Worm (Caenorhabditis elegans) whole organism, early embryonic: Measurements from ENCODE around the gene C05G5.7.
A peak's percentile ranks its signal among the peaks of the same experiment; 100 is the strongest.

ENCODE experiments used
- B0310.2 ChIP-seq: sonication (generic microtip); optimal IDR thresholded peaks from 2 replicates; lab custom pipeline; 2016; ENCODE audit warnings: mild to moderate bottlenecking, missing genetic modification characterization, missing compliant biosample characterization
- F13C5.2 ChIP-seq: sonication (generic microtip); optimal IDR thresholded peaks from 2 replicates; lab custom pipeline; 2017; ENCODE audit warnings: mild to moderate bottlenecking, missing genetic modification characterization, inconsistent platforms, missing compliant biosample characterization
- aly-1 ChIP-seq: sonication (generic microtip); optimal IDR thresholded peaks from 2 replicates; lab custom pipeline; 2016; ENCODE audit warnings: missing genetic modification characterization, missing compliant biosample characterization
- ama-1 ChIP-seq: fragments of 150-350 bp; optimal IDR thresholded peaks from 2 replicates; lab custom pipeline; 2014
- ceh-13 ChIP-seq: fragments of 200-800 bp; sonication (Bioruptor generic); optimal IDR thresholded peaks from 2 replicates; lab custom pipeline; 2018; ENCODE audit warnings: mild to moderate bottlenecking, missing genetic modification characterization, missing compliant biosample characterization
- ceh-36 ChIP-seq: sonication (generic microtip); optimal IDR thresholded peaks from 2 replicates; lab custom pipeline; 2016; ENCODE audit warnings: missing genetic modification characterization, inconsistent platforms, missing compliant biosample characterization
- ets-7 ChIP-seq: sonication (generic microtip); optimal IDR thresholded peaks from 2 replicates; lab custom pipeline; 2016; ENCODE audit warnings: missing genotype, missing genetic modification characterization, missing compliant biosample characterization
- flt-1 ChIP-seq: fragments of 200-800 bp; sonication (Bioruptor generic); IDR thresholded peaks from 2 replicates; pipeline ENCODE4 v1.3.6; 2022; ENCODE audit warnings: missing genetic modification characterization, missing compliant biosample characterization
- hmbx-1 ChIP-seq: sonication (generic microtip); optimal IDR thresholded peaks from 2 replicates; lab custom pipeline; 2016; ENCODE audit warnings: mild to moderate bottlenecking, missing genetic modification characterization, missing compliant biosample characterization
- hmg-4 ChIP-seq: fragments of 200-800 bp; sonication (Bioruptor generic); optimal IDR thresholded peaks from 2 replicates; lab custom pipeline; 2018; ENCODE audit warnings: mild to moderate bottlenecking, missing genetic modification characterization, missing compliant biosample characterization
- hnd-1 ChIP-seq: sonication (generic microtip); optimal IDR thresholded peaks from 2 replicates; lab custom pipeline; 2016; ENCODE audit warnings: missing genetic modification characterization, missing compliant biosample characterization
- pes-1 ChIP-seq: fragments of 200-800 bp; sonication (Bioruptor generic); IDR thresholded peaks from 2 replicates; pipeline ENCODE4 v1.3.6; 2022; ENCODE audit warnings: missing genetic modification reagents, missing genetic modification characterization, missing compliant biosample characterization
- scrt-1 ChIP-seq: fragments of 200-800 bp; sonication (Bioruptor generic); IDR thresholded peaks from 2 replicates; pipeline ENCODE4 v1.3.6; 2022; ENCODE audit warnings: missing genetic modification characterization, missing compliant biosample characterization
- sea-1 ChIP-seq: fragments of 200-800 bp; sonication (Bioruptor generic); conservative IDR thresholded peaks from 2 replicates; pipeline ENCODE4 v1.3.6; 2022; ENCODE audit warnings: missing genetic modification characterization, missing compliant biosample characterization
- tbx-11 ChIP-seq: fragments of 200-800 bp; sonication (Bioruptor generic); IDR thresholded peaks from 2 replicates; pipeline ENCODE4 v1.3.6; 2022; ENCODE audit warnings: missing genetic modification characterization, missing compliant biosample characterization
- tbx-37 ChIP-seq: fragments of 200-800 bp; sonication (Bioruptor generic); conservative IDR thresholded peaks from 2 replicates; pipeline ENCODE4 v1.3.6; 2022; ENCODE audit warnings: missing genetic modification reagents, missing genetic modification characterization, missing compliant biosample characterization
- tra-4 ChIP-seq: sonication (generic microtip); optimal IDR thresholded peaks from 2 replicates; lab custom pipeline; 2017; ENCODE audit warnings: missing genetic modification characterization, missing compliant biosample characterization

C05G5.7 gene

ce11 chrX:14721098-14721497 lies 22.5 kb downstream of the C05G5.7 start, which contains the start of gene F33C8.2:
F33C8.2 (plus strand) TSS chrX:14721398.
- TF ChIP-seq aly-1 (no peak), ets-7 (tag; lab: Kevin White, UChicago) (no peak), sea-1 (GFP tag; lab: Robert Waterston, UW) (no peak), tbx-11 (no peak), ceh-13 (GFP tag; lab: Kevin White, UChicago) (no peak), F13C5.2 (tag; lab: Kevin White, UChicago) (no peak), tbx-37 (GFP tag; lab: Robert Waterston, UW) (no peak), pes-1 (GFP tag; lab: Robert Waterston, UW) (no peak), tra-4 (tag; lab: Kevin White, UChicago) (no peak), hnd-1 (tag; lab: Kevin White, UChicago) (no peak), scrt-1 (GFP tag; lab: Robert Waterston, UW) (no peak), B0310.2 (tag; lab: Kevin White, UChicago) (no peak), flt-1 (no peak), hmg-4 (no peak), ceh-36 (no peak), ama-1 (lab: Kevin White, UChicago) (no peak)

- TF ChIP-seq scrt-1 (GFP tag; lab: Robert Waterston, UW): no peak
- TF ChIP-seq flt-1: no peak
- TF ChIP-seq tbx-37 (GFP tag; lab: Robert Waterston, UW): no peak
Observed at ce11 chrX:14717782-14718181, 25.8 kb downstream of the C05G5.7 start.

ce11 chrX:14715459-14715858 lies 28.1 kb downstream of the C05G5.7 start:
- TF ChIP-seq flt-1 (no peak), tra-4 (tag; lab: Kevin White, UChicago) (no peak), pes-1 (GFP tag; lab: Robert Waterston, UW) (no peak), tbx-37 (GFP tag; lab: Robert Waterston, UW) (no peak), hmg-4 (no peak), F13C5.2 (tag; lab: Kevin White, UChicago) (no peak), hnd-1 (tag; lab: Kevin White, UChicago) (no peak), aly-1 (no peak), hmbx-1 (tag; lab: Kevin White, UChicago) (no peak), ceh-36 (no peak), B0310.2 (tag; lab: Kevin White, UChicago) (no peak), tbx-11 (no peak), sea-1 (GFP tag; lab: Robert Waterston, UW) (no peak), ets-7 (tag; lab: Kevin White, UChicago) (no peak), ama-1 (lab: Kevin White, UChicago) (no peak), scrt-1 (GFP tag; lab: Robert Waterston, UW) (no peak), ceh-13 (GFP tag; lab: Kevin White, UChicago) (no peak)

- TF ChIP-seq ets-7 (tag; lab: Kevin White, UChicago): no peak
Observed at ce11 chrX:14711168-14711629, 32.4 kb downstream of the C05G5.7 start, which contains the start of gene atrn-1. atrn-1 (plus strand) TSS chrX:14711579.

- TF ChIP-seq hmbx-1 (tag; lab: Kevin White, UChicago) (no peak), tra-4 (tag; lab: Kevin White, UChicago) (no peak), ama-1 (lab: Kevin White, UChicago) (no peak), pes-1 (GFP tag; lab: Robert Waterston, UW) (no peak), flt-1 (no peak), F13C5.2 (tag; lab: Kevin White, UChicago) (no peak), ceh-13 (GFP tag; lab: Kevin White, UChicago) (no peak), ceh-36 (no peak)
Observed at ce11 chrX:14709591-14709990, 34.0 kb downstream of the C05G5.7 start.

ce11 chrX:14708176-14708642 lies 35.4 kb downstream of the C05G5.7 start:
- TF ChIP-seq hmbx-1 (tag; lab: Kevin White, UChicago) (no peak), sea-1 (GFP tag; lab: Robert Waterston, UW) (peak; percentile 8; the same call in 1 of the 2 replicates), scrt-1 (GFP tag; lab: Robert Waterston, UW) (0 out of 2 replicates have a peak, but pooled peaks have one; percentile 35), pes-1 (GFP tag; lab: Robert Waterston, UW) (peak; percentile 56; the same call in 1 of the 2 replicates), F13C5.2 (tag; lab: Kevin White, UChicago) (peak; percentile 84), flt-1 (no peak), hmg-4 (peak; percentile 83), B0310.2 (tag; lab: Kevin White, UChicago) (peak; percentile 29), tbx-11 (no peak), tra-4 (tag; lab: Kevin White, UChicago) (no peak), aly-1 (peak; percentile 4)

- TF ChIP-seq ets-7 (tag; lab: Kevin White, UChicago) (no peak), pes-1 (GFP tag; lab: Robert Waterston, UW) (no peak), hmg-4 (no peak), F13C5.2 (tag; lab: Kevin White, UChicago) (no peak), B0310.2 (tag; lab: Kevin White, UChicago) (no peak), scrt-1 (GFP tag; lab: Robert Waterston, UW) (no peak), ceh-13 (GFP tag; lab: Kevin White, UChicago) (no peak), tbx-11 (no peak), ceh-36 (no peak), tbx-37 (GFP tag; lab: Robert Waterston, UW) (no peak), sea-1 (GFP tag; lab: Robert Waterston, UW) (no peak)
Observed at ce11 chrX:14706698-14707285, 36.8 kb downstream of the C05G5.7 start, which contains the start of gene tmem-184. tmem-184 (minus strand) TSS chrX:14706861.
